Fruit fly (Drosophila melanogaster): ENCODE measurements around the gene knk.
A peak's percentile ranks its signal among the peaks of the same experiment; 100 is the strongest.

knk gene

DNA sequence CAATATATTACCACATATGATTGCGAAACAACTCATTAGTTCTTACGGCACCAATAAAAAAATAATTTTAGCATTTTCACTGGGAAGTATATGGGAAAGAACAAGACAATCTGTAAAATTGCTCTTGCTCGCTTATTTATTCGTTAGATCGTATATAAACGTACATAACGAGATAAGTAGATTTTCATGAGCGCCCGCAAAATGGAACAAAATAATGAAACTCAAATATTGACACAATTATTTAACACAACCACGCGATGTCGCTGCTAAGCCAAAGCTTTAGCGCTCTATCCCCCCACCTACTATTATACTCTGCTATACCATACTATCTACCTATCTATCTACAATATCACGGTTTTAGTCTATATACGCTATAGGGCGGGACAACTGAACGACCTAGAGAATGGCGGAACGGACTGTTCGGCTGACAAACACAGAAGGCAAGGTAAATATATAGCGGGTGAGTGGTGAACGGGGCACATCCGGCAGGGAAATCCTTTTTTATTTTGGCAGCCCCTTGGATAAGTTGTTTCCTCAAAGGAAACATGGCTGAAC is 5.6 kb upstream of the knk start (continued):
- no peak for TF ChIP-seq CG13123 (GFP tag; optimal IDR thresholded peaks at IDR 0.05)
- TF ChIP-seq chn (GFP tag; optimal IDR thresholded peaks at IDR 0.05), result no peak
- no peak for TF ChIP-seq CG7271 (tag; optimal IDR thresholded peaks at IDR 0.05)
- TF ChIP-seq dmrt11E (tag; optimal IDR thresholded peaks at IDR 0.05), result no peak
- TF ChIP-seq CG12071 (GFP tag; optimal IDR thresholded peaks at IDR 0.05), result peak; percentile 5
- no peak for TF ChIP-seq Kr (GFP tag; optimal IDR thresholded peaks at IDR 0.05)
- 0 out of 3 replicates have a peak, but pooled peaks have one; percentile 8 for TF ChIP-seq CG2199 (GFP tag; IDR thresholded peaks at IDR 0.05)
- no peak for TF ChIP-seq CG12391 (tag; optimal IDR thresholded peaks at IDR 0.05)
- no peak for TF ChIP-seq CG12104 (GFP tag; optimal IDR thresholded peaks at IDR 0.05)
- peak; percentile 24 for TF ChIP-seq CG17568 (GFP tag; optimal IDR thresholded peaks at IDR 0.05)
- TF ChIP-seq cas (GFP tag; IDR thresholded peaks at IDR 0.05), result no peak
- TF ChIP-seq vfl (GFP tag; optimal IDR thresholded peaks at IDR 0.05), result no peak
- TF ChIP-seq CG10147 (GFP tag; optimal IDR thresholded peaks at IDR 0.05), result no peak
- TF ChIP-seq CG34376 (GFP tag; optimal IDR thresholded peaks at IDR 0.05), result peak; percentile 35
- no peak for TF ChIP-seq ATbp (GFP tag; optimal IDR thresholded peaks at IDR 0.05)
- no peak for TF ChIP-seq CG4617 (GFP tag; optimal IDR thresholded peaks at IDR 0.05; ENCODE audit: borderline replicate concordance)
- TF ChIP-seq CG13624 (GFP tag; optimal IDR thresholded peaks at IDR 0.05), result no peak
- TF ChIP-seq Poxn (GFP tag; IDR thresholded peaks at IDR 0.05), result no peak
- no peak for TF ChIP-seq CG4854 (GFP tag; optimal IDR thresholded peaks at IDR 0.05)
- TF ChIP-seq gem (tag; optimal IDR thresholded peaks at IDR 0.05), result no peak
- TF ChIP-seq CG13424 (tag; optimal IDR thresholded peaks at IDR 0.05), result no peak
- TF ChIP-seq yki (optimal IDR thresholded peaks at IDR 0.05), result no peak
- TF ChIP-seq chinmo (GFP tag; IDR thresholded peaks at IDR 0.05; ENCODE audit: partially characterized antibody), result no peak
- no peak for TF ChIP-seq CG8765 (GFP tag; IDR thresholded peaks at IDR 0.05)
- TF ChIP-seq CG6765 (GFP tag; optimal IDR thresholded peaks at IDR 0.05), result peak; percentile 49
- TF ChIP-seq gsb (GFP tag; IDR thresholded peaks at IDR 0.05), result no peak
- peak; percentile 14 for TF ChIP-seq B-H2 (GFP tag; optimal IDR thresholded peaks at IDR 0.05)
- TF ChIP-seq CG15479 (GFP tag; optimal IDR thresholded peaks at IDR 0.05), result no peak
- TF ChIP-seq Hmr (GFP tag; optimal IDR thresholded peaks at IDR 0.05), result peak; percentile 30
- no peak for TF ChIP-seq CG1233 (GFP tag; optimal IDR thresholded peaks at IDR 0.05)
- no peak for TF ChIP-seq NC2β (GFP tag; optimal IDR thresholded peaks at IDR 0.05)
- no peak for TF ChIP-seq HLH3B (GFP tag; IDR thresholded peaks at IDR 0.05)
- peak; percentile 34 for TF ChIP-seq CG2678 (tag; optimal IDR thresholded peaks at IDR 0.05)
- peak; percentile 49 for TF ChIP-seq Fer1 (GFP tag; optimal IDR thresholded peaks at IDR 0.05)
- TF ChIP-seq gt (GFP tag; IDR thresholded peaks at IDR 0.05), result no peak
- TF ChIP-seq dimm (GFP tag; IDR thresholded peaks at IDR 0.05), result no peak
- TF ChIP-seq Fer3 (tag; optimal IDR thresholded peaks at IDR 0.05), result peak; percentile 8
- peak; percentile 47 for TF ChIP-seq mirr (GFP tag; optimal IDR thresholded peaks at IDR 0.05)
- no peak for TF ChIP-seq Aef1 (GFP tag; IDR thresholded peaks at IDR 0.05)
- TF ChIP-seq scrt (GFP tag; optimal IDR thresholded peaks at IDR 0.05), result no peak
- no peak for TF ChIP-seq crp (GFP tag; optimal IDR thresholded peaks at IDR 0.05)
- TF ChIP-seq ci (GFP tag; IDR thresholded peaks at IDR 0.05), result 0 out of 3 replicates have a peak, but pooled peaks have one; percentile 29
- TF ChIP-seq Dbx (GFP tag; IDR thresholded peaks at IDR 0.05), result no peak
- no peak for TF ChIP-seq da (GFP tag; optimal IDR thresholded peaks at IDR 0.05)
- TF ChIP-seq CG13894 (tag; optimal IDR thresholded peaks at IDR 0.05), result peak; percentile 91
- no peak for TF ChIP-seq TFAM (GFP tag; optimal IDR thresholded peaks at IDR 0.05)
- TF ChIP-seq CG18619 (GFP tag; optimal IDR thresholded peaks at IDR 0.05), result no peak
- TF ChIP-seq CG15514 (GFP tag; optimal IDR thresholded peaks at IDR 0.05), result peak; percentile 16
- no peak for TF ChIP-seq kah (GFP tag; optimal IDR thresholded peaks at IDR 0.05)
- no peak for TF ChIP-seq peb (GFP tag; IDR thresholded peaks at IDR 0.05)

All from whole organism, embryonic.